Fruit fly (Drosophila melanogaster): ENCODE data around the gene ome.

The ome gene

dm6 chr3L:14780187-14780586 is 107.5 kb downstream of the ome start (continued):
- TF ChIP-seq CG2120 (GFP tag; optimal IDR thresholded peaks at IDR 0.05), result no peak
- peak; percentile 29 for TF ChIP-seq Hmr (GFP tag; optimal IDR thresholded peaks at IDR 0.05)
- TF ChIP-seq chif (GFP tag; optimal IDR thresholded peaks at IDR 0.05), result no peak
- 0 out of 2 replicates have a peak, but pooled peaks have one; percentile 21 for TF ChIP-seq CG17328 (GFP tag; IDR thresholded peaks at IDR 0.05)
- TF ChIP-seq Dp (GFP tag; optimal IDR thresholded peaks at IDR 0.05), result no peak
- TF ChIP-seq CG6683 (GFP tag; optimal IDR thresholded peaks at IDR 0.05), result no peak
- no peak for TF ChIP-seq en (GFP tag; optimal IDR thresholded peaks at IDR 0.05)
- no peak for TF ChIP-seq C15 (GFP tag; IDR thresholded peaks at IDR 0.05)
- TF ChIP-seq p53 (GFP tag; optimal IDR thresholded peaks at IDR 0.05), result no peak
- no peak for TF ChIP-seq CG6791 (GFP tag; IDR thresholded peaks at IDR 0.05; ENCODE audit: partially characterized antibody)
- peak; percentile 87 for TF ChIP-seq sens (GFP tag)
- TF ChIP-seq CG2202 (tag; optimal IDR thresholded peaks at IDR 0.05), result peak; percentile 59
- TF ChIP-seq Aef1 (GFP tag; IDR thresholded peaks at IDR 0.05), result no peak
- no peak for TF ChIP-seq NFAT (GFP tag; IDR thresholded peaks at IDR 0.05)
- no peak for TF ChIP-seq sna (GFP tag; IDR thresholded peaks at IDR 0.05; ENCODE audit: partially characterized antibody)
- TF ChIP-seq Sry-β (GFP tag; optimal IDR thresholded peaks at IDR 0.05), result no peak
- TF ChIP-seq CG17802 (tag; optimal IDR thresholded peaks at IDR 0.05), result no peak
- no peak for TF ChIP-seq Dip2 (GFP tag; IDR thresholded peaks at IDR 0.05)
- TF ChIP-seq hb (GFP tag; IDR thresholded peaks at IDR 0.05; ENCODE audit: partially characterized antibody), result no peak
- peak; percentile 5 for TF ChIP-seq kay (GFP tag; optimal IDR thresholded peaks at IDR 0.05)
- peak; percentile 55 for TF ChIP-seq CG15696 (tag; optimal IDR thresholded peaks at IDR 0.05)
- TF ChIP-seq NK7.1 (GFP tag; optimal IDR thresholded peaks at IDR 0.05), result no peak
- TF ChIP-seq CG17912 (GFP tag; optimal IDR thresholded peaks at IDR 0.05), result peak; percentile 51
- no peak for TF ChIP-seq HLH54F (GFP tag; optimal IDR thresholded peaks at IDR 0.05)
- peak; percentile 22 for TF ChIP-seq CG2116 (GFP tag; optimal IDR thresholded peaks at IDR 0.05)
- TF ChIP-seq nmo (GFP tag; optimal IDR thresholded peaks at IDR 0.05), result no peak
- TF ChIP-seq eve (GFP tag; optimal IDR thresholded peaks at IDR 0.05), result no peak
- no peak for TF ChIP-seq CG14667 (GFP tag; IDR thresholded peaks at IDR 0.05)
- no peak for TF ChIP-seq CG1792 (GFP tag; optimal IDR thresholded peaks at IDR 0.05)
- no peak for TF ChIP-seq CG5245 (GFP tag; optimal IDR thresholded peaks at IDR 0.05)
- TF ChIP-seq bigmax (GFP tag; optimal IDR thresholded peaks at IDR 0.05), result no peak
- TF ChIP-seq twi (tag; optimal IDR thresholded peaks at IDR 0.05), result no peak
- peak; percentile 27 for TF ChIP-seq CG5180 (GFP tag; optimal IDR thresholded peaks at IDR 0.05)
- TF ChIP-seq Lpt (GFP tag; optimal IDR thresholded peaks at IDR 0.05), result no peak
- peak; percentile 44 for TF ChIP-seq CG34376 (GFP tag; optimal IDR thresholded peaks at IDR 0.05)
- TF ChIP-seq corto (GFP tag; optimal IDR thresholded peaks at IDR 0.05), result no peak
- no peak for TF ChIP-seq fd96Cb (tag; optimal IDR thresholded peaks at IDR 0.05)
- TF ChIP-seq CG10979 (tag; optimal IDR thresholded peaks at IDR 0.05), result no peak
- no peak for TF ChIP-seq CG15479 (GFP tag; optimal IDR thresholded peaks at IDR 0.05)
- no peak for TF ChIP-seq inv (GFP tag; IDR thresholded peaks at IDR 0.05; ENCODE audit: partially characterized antibody)
- TF ChIP-seq CG3065 (GFP tag; optimal IDR thresholded peaks at IDR 0.05), result peak; percentile 29
- TF ChIP-seq fu2 (GFP tag; optimal IDR thresholded peaks at IDR 0.05), result no peak
- no peak for TF ChIP-seq Fer2 (tag; optimal IDR thresholded peaks at IDR 0.05)
- no peak for TF ChIP-seq CG13894 (tag; optimal IDR thresholded peaks at IDR 0.05)
- TF ChIP-seq row (GFP tag; IDR thresholded peaks at IDR 0.05), result no peak
- TF ChIP-seq Bteb2 (GFP tag; optimal IDR thresholded peaks at IDR 0.05), result no peak
- TF ChIP-seq usp (GFP tag; optimal IDR thresholded peaks at IDR 0.05), result no peak
- no peak for TF ChIP-seq Doc3 (GFP tag; IDR thresholded peaks at IDR 0.05; ENCODE audit: partially characterized antibody)
- no peak for TF ChIP-seq ken (GFP tag; IDR thresholded peaks at IDR 0.05)
- no peak for TF ChIP-seq Gug (GFP tag; IDR thresholded peaks at IDR 0.05)
- TF ChIP-seq aop (GFP tag; IDR thresholded peaks at IDR 0.05), result no peak
- TF ChIP-seq CG16813 (GFP tag; IDR thresholded peaks at IDR 0.05; ENCODE audit: partially characterized antibody), result no peak

All from whole organism, embryonic.